Worm (Caenorhabditis elegans): ENCODE results near the gene nas-9.

DNA sequence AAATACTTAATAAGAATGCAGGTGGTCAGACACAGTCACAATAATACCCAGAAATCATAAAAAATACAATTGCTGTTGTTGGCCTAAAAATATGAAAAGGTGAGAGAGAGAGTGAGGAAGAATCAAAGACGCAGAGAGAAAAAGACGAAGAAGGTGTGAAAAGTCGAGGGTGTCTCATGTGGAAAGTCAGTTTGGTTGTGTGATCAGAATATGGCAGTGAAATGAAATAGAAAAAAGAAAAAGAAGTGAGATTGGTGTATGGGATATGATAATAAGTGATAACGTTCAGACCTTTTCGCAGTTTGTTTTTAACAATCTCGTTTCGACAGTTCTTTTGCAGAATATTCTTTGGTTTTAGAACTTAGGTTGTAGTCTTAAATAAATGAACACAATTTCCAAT is 33.0 kb downstream of the nas-9 start:
- TF ChIP-seq lsy-2 (tag; optimal IDR thresholded peaks at IDR 0.05) (no peak), nhr-23 (tag; optimal IDR thresholded peaks at IDR 0.05) (no peak), elt-1 (tag; optimal IDR thresholded peaks at IDR 0.05) (no peak), skn-1 (tag; optimal IDR thresholded peaks at IDR 0.05) (no peak), mab-5 (tag; optimal IDR thresholded peaks at IDR 0.05) (no peak), R02D3.7 (tag; optimal IDR thresholded peaks at IDR 0.05) (no peak), unc-62 (GFP tag; optimal IDR thresholded peaks at IDR 0.05) (no peak), elt-3 (tag; optimal IDR thresholded peaks at IDR 0.05) (no peak), ceh-82 (tag; optimal IDR thresholded peaks at IDR 0.05) (no peak), ztf-4 (tag; optimal IDR thresholded peaks at IDR 0.05) (peak; percentile 22)

Data from whole organism, L2 larva.